Fruit fly (Drosophila melanogaster): ENCODE data around the gene GstO2.

Gene GstO2

DNA sequence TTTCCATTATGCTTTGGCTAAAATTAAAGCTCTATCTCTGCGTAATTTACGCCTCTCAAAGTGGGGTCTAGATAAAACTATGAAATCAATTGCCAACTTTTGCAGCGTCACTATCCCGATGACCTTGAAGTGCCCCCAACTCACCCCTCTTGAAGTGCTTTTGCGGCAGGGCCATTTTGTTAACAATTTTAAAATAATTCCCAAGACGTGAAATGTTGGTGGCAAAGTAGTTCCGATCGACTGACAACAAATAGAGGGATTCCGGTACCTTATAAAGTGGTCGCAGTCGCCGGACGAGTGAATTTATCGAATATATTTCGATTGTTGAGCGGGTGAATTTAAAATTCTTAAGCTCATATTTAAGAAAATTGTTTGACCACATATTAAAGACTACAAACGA lies at the start of gene GstO2:
GstO2 (minus strand) TSS at position 245 of the 400 bp plus-strand sequence.
- TF ChIP-seq CG17801 (GFP tag; optimal IDR thresholded peaks at IDR 0.05; ENCODE audit: partially characterized antibody) = peak; percentile 51

DNA sequence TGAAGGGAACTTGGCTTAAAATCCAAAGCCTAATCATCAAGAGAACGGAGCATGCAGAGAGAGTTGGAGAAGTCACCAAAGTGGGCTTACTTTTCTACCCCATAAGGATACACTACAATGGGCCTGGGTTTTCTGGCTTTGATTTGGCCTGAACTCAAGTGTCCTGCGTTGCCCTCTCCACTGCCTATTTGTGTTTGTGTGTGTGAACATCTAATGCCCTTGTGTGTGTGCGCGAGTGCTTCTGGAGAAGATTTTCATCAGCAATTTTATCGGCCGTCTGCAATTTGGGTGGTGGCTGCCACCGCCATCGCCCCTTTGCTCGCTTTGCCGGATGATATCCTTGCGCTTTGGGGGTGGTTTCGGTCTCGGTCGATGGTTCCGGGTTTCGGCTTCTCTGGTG lies 37.3 kb upstream of the GstO2 start:
- TF ChIP-seq CG17801 (GFP tag; optimal IDR thresholded peaks at IDR 0.05; ENCODE audit: partially characterized antibody) = no peak

DNA sequence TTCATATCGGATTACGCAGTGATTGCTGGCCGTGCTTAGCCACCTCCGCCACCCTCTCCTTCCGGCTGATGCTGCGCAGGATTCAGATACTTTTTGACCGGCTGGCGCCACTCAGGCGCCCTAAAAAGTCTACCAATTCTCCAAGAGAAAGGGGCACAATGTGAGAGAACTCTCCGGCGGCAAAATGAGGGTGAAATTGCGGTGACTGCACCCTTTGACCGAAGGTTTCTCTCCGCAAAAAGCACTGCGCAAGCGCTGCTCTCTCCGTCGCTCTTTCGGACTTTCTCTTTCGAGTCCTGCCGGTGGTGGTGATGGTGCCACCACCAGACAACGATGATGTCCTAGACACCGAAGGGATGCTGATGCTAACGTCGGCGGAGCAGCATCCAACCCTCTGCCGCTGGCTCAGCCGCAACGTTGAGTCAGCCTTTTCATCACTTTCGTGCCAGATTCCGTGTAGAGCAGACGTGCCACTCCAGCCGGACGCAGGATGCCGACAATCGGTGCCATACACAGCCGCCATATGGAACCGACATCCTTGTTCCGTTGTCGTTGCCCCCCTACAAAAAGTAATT lies 36.5 kb upstream of the GstO2 start:
- no peak for TF ChIP-seq CG17801 (GFP tag; optimal IDR thresholded peaks at IDR 0.05; ENCODE audit: partially characterized antibody)

DNA sequence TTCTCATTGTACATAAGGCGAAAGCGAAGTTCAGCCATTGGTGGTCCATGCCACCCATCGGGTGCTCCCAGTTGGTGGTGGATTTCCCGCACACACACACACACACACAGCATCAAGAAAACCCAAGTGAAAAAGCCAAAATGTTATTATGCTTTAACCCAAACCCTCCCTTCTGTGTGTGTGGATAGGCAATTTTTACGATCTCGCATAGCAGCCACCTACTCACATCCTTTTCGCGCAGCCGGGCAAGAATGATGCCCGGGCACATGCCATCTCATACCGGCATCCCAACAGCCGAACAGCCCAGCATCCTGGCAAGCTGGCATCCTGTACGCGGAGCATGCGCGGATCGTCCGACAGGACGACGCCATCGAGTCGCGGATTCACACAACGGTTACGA lies 33.7 kb upstream of the GstO2 start:
- no peak for TF ChIP-seq CG17801 (GFP tag; optimal IDR thresholded peaks at IDR 0.05; ENCODE audit: partially characterized antibody)

DNA sequence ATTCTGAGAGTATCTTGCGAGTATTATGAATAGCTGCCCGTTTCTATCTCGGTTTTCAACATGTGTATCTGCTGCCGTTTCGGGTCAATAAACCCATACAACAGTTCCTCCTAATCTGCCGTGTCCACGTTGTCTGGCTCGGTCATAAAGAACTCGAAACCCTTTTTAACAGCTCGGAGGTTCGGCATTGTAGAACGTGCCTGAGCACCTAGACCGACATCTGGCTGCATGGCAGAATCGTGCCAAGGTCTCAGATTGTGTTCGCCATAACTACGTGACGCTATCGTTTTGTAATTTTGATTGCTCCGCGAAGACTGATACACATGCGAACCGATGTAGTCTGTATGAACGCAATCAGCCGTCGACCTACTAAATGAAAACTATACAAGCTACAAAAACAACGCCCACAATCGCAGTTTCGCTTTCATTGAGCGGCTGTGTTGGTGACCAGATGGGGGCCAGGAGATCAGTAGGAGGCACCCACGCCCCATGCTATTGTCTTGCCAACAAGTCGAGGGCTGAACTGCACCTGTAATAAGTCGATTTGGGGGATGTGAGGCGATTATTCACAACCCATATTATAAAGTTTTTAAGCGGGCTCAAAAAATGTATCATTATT lies 30.8 kb upstream of the GstO2 start:
- TF ChIP-seq CG17801 (GFP tag; optimal IDR thresholded peaks at IDR 0.05; ENCODE audit: partially characterized antibody) = no peak

DNA sequence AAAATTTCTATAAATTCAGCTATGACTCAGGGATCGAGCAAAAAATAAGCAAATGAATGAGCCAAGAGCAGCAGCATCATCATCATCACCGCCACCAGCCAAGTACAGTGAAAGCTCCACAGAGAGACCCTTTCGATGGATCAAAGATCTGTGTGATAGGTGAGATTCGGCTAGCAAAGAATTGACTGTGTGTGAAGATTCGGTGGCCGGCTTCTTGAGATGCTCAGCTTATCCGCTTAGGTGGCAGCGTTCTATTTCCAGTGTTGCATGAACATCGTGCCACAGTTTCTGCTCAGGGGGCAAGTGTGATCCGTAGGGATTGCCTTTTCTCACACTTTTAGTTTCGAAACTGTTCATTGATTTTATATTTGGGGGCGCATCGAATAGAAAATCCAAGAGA lies 29.8 kb upstream of the GstO2 start:
- TF ChIP-seq CG17801 (GFP tag; optimal IDR thresholded peaks at IDR 0.05; ENCODE audit: partially characterized antibody) = no peak

DNA sequence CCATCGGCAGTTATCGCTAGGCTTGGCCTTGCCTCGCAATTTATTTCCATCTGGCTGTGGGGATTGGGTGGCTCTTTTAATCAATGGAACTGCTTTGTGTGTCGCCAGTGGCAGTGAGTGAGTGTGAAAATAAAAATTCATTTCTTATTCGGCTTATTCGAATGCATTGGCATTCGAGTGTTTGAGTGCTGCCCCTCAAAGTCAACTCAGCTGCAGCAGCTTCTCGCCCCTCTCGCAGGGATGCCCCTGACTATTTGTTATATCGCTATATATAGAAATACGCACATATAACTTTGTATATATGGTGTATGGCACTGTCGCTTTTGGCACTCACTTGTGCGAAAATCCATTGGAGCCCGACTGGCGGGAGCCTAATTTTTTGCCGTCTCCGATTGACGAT lies 27.5 kb upstream of the GstO2 start:
- TF ChIP-seq CG17801 (GFP tag; optimal IDR thresholded peaks at IDR 0.05; ENCODE audit: partially characterized antibody) = no peak

DNA sequence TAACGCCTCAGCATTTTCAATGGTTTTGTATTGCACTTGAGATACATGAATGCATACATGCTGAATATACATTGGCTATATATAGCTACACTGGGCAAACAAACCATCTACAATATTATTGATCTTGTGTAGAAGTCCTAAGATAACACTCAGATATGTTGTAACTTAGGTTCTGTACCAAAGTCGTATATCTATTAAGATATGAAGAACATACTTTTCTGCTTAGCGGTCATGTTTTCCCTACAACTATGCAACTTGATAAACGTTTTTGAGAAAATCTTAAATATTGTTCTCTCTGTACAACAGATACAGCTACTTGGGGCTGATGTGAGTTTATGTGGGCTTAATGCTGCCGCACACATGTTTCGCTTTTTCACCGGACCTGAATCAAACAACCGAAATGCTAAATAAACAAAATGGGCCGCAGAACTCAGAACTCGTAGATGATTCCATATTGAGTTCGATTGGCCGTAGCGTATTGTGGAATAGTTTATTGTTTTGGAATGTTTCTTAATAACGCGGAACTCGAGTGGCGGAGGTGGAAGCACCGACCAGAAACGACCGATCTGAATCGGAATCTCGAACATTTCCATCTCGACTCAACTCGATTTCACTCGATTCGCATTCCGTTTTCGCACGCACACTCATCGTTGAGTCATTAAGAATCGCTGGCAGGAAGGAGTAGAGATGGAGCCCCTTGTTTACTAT lies 26.0 kb upstream of the GstO2 start:
- TF ChIP-seq CG17801 (GFP tag; optimal IDR thresholded peaks at IDR 0.05; ENCODE audit: partially characterized antibody) = peak; percentile 12

DNA sequence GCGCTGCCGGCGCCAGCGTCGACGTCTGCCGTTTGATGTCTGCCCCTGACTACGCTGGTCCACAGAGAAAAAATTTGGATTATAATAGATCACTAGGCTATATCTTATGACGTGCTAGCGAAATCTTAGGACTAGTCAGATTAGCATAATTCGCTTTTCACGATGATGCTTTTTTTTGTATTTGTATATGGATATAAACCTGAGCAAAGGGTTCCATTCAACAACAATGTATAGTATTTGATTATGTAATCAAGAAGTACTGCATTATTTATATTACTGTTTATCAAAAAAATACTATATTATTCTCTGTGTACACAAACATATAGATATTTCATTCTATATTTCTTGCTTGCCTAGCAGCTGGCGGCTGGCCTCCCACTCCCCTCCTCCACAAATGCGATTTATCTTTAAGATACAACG lies 23.8 kb upstream of the GstO2 start:
- TF ChIP-seq CG17801 (GFP tag; optimal IDR thresholded peaks at IDR 0.05; ENCODE audit: partially characterized antibody) = peak; percentile 47

DNA sequence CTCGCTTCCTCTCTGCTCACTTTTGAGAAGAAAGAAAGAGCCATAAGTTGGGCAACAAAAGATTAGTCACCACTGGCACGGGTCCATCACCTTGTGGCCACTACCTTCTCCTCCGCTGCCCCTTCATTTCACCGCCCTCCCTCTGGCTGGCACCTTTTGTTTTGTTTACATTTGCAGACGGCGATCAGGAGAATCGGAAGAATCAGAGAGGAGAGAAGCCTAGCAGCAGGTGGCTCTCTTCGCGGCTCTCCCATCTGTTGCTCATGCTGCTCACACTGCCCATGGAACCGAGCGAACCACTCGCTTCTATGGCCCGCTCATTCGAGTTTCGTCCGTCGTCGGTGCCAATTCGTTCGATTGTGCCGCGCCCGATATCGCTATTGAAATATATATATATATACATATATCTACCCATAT lies 23.1 kb upstream of the GstO2 start:
- TF ChIP-seq CG17801 (GFP tag; optimal IDR thresholded peaks at IDR 0.05; ENCODE audit: partially characterized antibody) = peak; percentile 48

DNA sequence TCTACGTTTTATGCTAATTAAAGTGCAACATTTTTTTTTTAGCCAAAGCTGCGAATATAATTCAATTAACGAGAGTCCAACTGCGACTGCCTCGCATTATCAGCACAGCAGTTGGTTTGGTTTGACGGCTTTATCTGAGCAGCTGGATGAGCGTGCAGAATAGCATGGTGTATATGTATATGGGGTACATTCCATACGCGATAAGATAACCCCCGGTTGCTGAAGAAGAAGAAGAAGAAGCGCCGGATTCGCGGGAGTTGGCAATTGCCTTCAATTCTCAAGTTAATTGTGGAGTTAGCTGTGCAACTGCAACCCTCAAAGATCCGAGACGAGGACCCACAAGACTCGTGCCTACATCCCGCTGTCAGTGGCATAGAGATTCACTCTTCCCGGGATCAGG lies 22.2 kb upstream of the GstO2 start:
- no peak for TF ChIP-seq CG17801 (GFP tag; optimal IDR thresholded peaks at IDR 0.05; ENCODE audit: partially characterized antibody)

DNA sequence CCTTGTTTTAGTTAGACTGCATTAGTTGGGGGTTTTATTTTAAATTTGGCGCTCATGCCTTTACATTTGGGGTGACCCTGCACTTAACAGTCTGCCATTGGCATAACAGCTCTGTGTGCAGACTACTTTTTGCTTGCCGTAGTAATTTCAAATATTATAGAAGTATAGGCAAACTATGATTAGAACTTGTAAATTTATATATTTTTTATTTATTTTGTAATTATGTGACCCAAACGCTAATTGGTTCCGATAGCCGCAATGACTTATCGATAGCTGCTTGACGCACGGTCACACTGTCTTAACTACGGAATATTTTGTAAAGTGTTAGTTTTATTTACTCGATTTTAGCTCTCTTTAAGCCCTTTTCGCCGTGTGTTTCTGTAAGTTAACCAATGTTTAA lies 21.4 kb upstream of the GstO2 start, which contains the start of gene rhea:
rhea (plus strand) TSS at position 292 of the 400 bp plus-strand sequence.
- TF ChIP-seq CG17801 (GFP tag; optimal IDR thresholded peaks at IDR 0.05; ENCODE audit: partially characterized antibody) = peak; percentile 28

DNA sequence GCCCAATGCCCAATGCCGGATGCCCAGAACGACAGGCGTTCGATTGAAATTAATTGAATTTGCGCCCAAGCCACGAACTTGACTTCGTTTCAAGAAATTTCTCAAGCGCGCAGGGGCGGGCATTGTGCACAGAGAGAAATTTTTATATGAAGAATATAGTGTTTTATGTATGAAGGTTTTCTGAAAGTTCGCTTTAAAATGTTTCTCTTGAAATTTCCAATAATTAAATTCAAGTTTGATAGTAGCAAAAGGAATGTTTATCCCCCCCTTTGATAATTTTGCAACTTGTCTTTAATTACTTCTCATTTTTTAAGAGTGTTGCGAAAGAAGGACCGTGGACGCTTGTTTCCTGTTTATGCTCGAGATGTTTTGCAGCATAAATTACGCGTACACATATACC lies 20.6 kb upstream of the GstO2 start:
- TF ChIP-seq CG17801 (GFP tag; optimal IDR thresholded peaks at IDR 0.05; ENCODE audit: partially characterized antibody) = no peak

DNA sequence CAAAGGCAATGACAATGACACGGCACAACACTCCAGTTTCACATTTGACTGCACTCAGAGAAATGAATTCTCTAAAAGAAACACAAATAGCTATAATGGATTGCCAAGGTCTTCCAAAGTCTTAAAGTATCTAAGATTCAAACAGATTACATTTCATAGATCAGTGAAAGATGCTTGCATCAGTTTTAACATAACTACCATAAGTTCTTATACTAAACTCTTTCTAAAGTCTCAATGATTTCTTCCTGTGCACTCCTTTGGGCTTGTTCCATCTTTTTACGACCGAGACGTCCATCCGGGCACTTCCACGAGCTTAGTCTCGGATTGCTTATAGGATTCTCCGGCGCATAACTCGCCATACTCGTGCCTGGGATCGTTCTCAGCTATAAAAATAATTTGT lies 18.9 kb upstream of the GstO2 start:
- no peak for TF ChIP-seq CG17801 (GFP tag; optimal IDR thresholded peaks at IDR 0.05; ENCODE audit: partially characterized antibody)

DNA sequence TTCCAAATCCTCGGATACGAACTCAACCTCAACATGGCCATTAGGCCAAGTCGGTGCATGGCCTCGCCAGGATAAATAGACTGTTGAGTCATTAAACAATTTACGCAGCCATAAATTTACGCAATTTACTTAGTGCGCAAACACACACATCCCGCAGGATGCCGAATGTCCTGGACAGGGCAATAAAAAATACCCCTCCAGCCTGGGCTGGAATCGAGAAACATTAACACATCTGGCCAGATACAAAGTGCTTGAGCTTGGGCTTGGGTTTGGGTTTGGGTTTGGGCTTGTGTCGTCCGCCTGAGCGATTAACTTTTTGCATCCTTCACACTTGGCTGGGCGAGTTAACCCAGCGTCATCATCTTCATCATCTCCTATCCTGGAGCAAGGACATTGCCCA lies 18.4 kb upstream of the GstO2 start:
- TF ChIP-seq CG17801 (GFP tag; optimal IDR thresholded peaks at IDR 0.05; ENCODE audit: partially characterized antibody) = no peak

DNA sequence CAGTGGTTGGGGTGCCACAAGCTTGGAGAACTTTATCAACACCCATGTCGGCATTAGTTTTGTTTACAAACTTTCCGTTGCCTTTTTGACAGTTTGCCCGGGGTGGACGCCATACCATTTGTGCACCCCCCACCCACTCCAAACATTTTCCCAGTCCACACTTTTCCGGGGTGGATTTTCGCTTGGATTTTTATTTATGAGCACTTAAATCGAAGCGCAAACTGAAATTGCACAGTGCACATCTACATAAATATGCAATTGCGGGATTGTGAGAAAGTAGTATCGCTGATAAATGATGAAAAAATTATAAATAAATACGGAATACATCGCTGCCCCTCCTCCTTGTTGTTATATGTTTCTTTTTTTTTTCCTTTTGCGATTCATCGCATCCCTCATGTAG lies 17.2 kb upstream of the GstO2 start:
- TF ChIP-seq CG17801 (GFP tag; optimal IDR thresholded peaks at IDR 0.05; ENCODE audit: partially characterized antibody) = no peak
